Worm (Caenorhabditis elegans): ENCODE measurements around the gene dtmk-1.

DNA sequence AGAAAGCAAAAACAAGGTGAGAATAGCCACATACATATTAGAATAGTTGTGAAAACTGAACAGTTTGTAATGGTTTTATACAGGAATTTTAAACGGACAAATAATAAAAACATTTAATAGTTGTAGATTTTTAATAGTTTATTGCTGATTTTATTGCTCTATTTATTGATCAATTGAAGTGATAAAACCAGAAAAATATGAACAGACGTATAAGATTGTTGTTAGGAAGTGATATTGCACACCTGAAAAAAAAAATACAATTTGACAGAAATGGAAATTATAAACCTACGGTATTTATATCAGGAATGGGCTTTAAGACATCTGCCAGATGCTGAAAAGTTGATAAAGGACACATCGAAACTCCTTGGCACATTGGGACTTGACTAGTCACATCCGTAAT is 49.0 kb downstream of the dtmk-1 start, which contains the start of gene C05C10.8:
- TF ChIP-seq nhr-25 (tag; optimal IDR thresholded peaks at IDR 0.05; ENCODE audit: borderline replicate concordance, insufficient read depth) (no peak), F10B5.3 (tag; optimal IDR thresholded peaks at IDR 0.05) (no peak), F49E8.2 (tag; optimal IDR thresholded peaks at IDR 0.05; ENCODE audit: borderline replicate concordance) (no peak), nhr-11 (tag; optimal IDR thresholded peaks at IDR 0.05) (no peak), dpl-1 (GFP tag; optimal IDR thresholded peaks at IDR 0.05) (no peak), ama-1 (optimal IDR thresholded peaks at IDR 0.05) (no peak), ces-1 (GFP tag; optimal IDR thresholded peaks at IDR 0.05) (no peak), ceh-44 (GFP tag; IDR thresholded peaks at IDR 0.05) (no peak), unc-39 (tag; optimal IDR thresholded peaks at IDR 0.05) (no peak), mxl-3 (GFP tag; optimal IDR thresholded peaks at IDR 0.05) (no peak)

Measured in whole organism, L4 larva.